Worm (Caenorhabditis elegans) whole organism, mixed stage, embryonic: ENCODE results near the gene Y43F8B.28.

Experiments
- bed-3 ChIP-seq: fragments of 200-800 bp; sonication (Bioruptor generic); optimal IDR thresholded peaks from 3 replicates; lab custom pipeline; 2018; ENCODE audit warnings: mild to moderate bottlenecking, missing genetic modification characterization, moderate library complexity, missing compliant biosample characterization
- blmp-1 ChIP-seq: fragments of 150-350 bp; optimal IDR thresholded peaks from 2 replicates; lab custom pipeline; 2014; ENCODE audit warnings: missing biosample characterization, missing genetic modification characterization
- ceh-39 ChIP-seq: fragments of 150-350 bp; optimal IDR thresholded peaks from 2 replicates; lab custom pipeline; 2014; ENCODE audit warnings: missing biosample characterization, missing genetic modification characterization
- ceh-43 ChIP-seq: fragments of 200-800 bp; sonication (Bioruptor generic); optimal IDR thresholded peaks from 2 replicates; lab custom pipeline; 2018; ENCODE audit warnings: mild to moderate bottlenecking, missing genetic modification characterization, moderate library complexity, missing compliant biosample characterization
- ceh-83 ChIP-seq: fragments of 200-800 bp; sonication (Bioruptor generic); optimal IDR thresholded peaks from 2 replicates; lab custom pipeline; 2018; ENCODE audit warnings: mild to moderate bottlenecking, missing genetic modification characterization, missing compliant biosample characterization
- ces-1 ChIP-seq: fragments of 150-350 bp; optimal IDR thresholded peaks from 2 replicates; lab custom pipeline; 2014; ENCODE audit warnings: missing biosample characterization, missing genetic modification reagents, missing genetic modification characterization
- cnd-1 ChIP-seq: fragments of 200-800 bp; sonication (Bioruptor generic); optimal IDR thresholded peaks from 2 replicates; lab custom pipeline; 2018; ENCODE audit warnings: mild to moderate bottlenecking, missing genetic modification characterization, missing compliant biosample characterization
- drap-1 ChIP-seq: fragments of 200-800 bp; sonication (Bioruptor generic); optimal IDR thresholded peaks from 3 replicates; lab custom pipeline; 2018; ENCODE audit warnings: mild to moderate bottlenecking, missing genetic modification characterization, missing compliant biosample characterization
- elt-1 ChIP-seq: sonication (generic microtip); optimal IDR thresholded peaks from 2 replicates; lab custom pipeline; 2017; ENCODE audit warnings: missing genetic modification characterization, mild to moderate bottlenecking, missing compliant biosample characterization, antibody characterized with exemption, moderate library complexity, borderline replicate concordance; ENCODE audit not compliant: insufficient read depth
- elt-3 ChIP-seq: fragments of 150-350 bp; optimal IDR thresholded peaks from 2 replicates; lab custom pipeline; 2014; ENCODE audit warnings: missing biosample characterization, missing genetic modification characterization
- flh-1 ChIP-seq: fragments of 200-800 bp; sonication (Bioruptor generic); optimal IDR thresholded peaks from 2 replicates; lab custom pipeline; 2018; ENCODE audit warnings: mild to moderate bottlenecking, missing genetic modification characterization, moderate library complexity, missing compliant biosample characterization
- ham-2 ChIP-seq: fragments of 200-800 bp; sonication (Bioruptor generic); optimal IDR thresholded peaks from 2 replicates; lab custom pipeline; 2018; ENCODE audit warnings: mild to moderate bottlenecking, missing genetic modification characterization, missing compliant biosample characterization
- hlh-1 ChIP-seq: fragments of 150-350 bp; optimal IDR thresholded peaks from 2 replicates; lab custom pipeline; 2014; ENCODE audit warnings: missing biosample characterization, missing genetic modification reagents, missing genetic modification characterization
- lin-13 ChIP-seq: fragments of 150-350 bp; optimal IDR thresholded peaks from 2 replicates; lab custom pipeline; 2014; ENCODE audit warnings: missing biosample characterization, missing genetic modification characterization
- lin-32 ChIP-seq: fragments of 200-800 bp; sonication (Bioruptor generic); optimal IDR thresholded peaks from 2 replicates; lab custom pipeline; 2018; ENCODE audit warnings: mild to moderate bottlenecking, missing genetic modification characterization, missing compliant biosample characterization
- lsy-2 ChIP-seq: fragments of 150-350 bp; optimal IDR thresholded peaks from 2 replicates; lab custom pipeline; 2014; ENCODE audit warnings: missing biosample characterization, missing genetic modification characterization
- mab-5 ChIP-seq: fragments of 150-350 bp; optimal IDR thresholded peaks from 2 replicates; lab custom pipeline; 2014; ENCODE audit warnings: missing biosample characterization, missing genetic modification characterization
- mep-1 ChIP-seq: fragments of 150-350 bp; optimal IDR thresholded peaks from 2 replicates; lab custom pipeline; 2017; ENCODE audit warnings: missing biosample characterization, missing genetic modification reagents, missing genetic modification characterization, inconsistent platforms
- mls-2 ChIP-seq: sonication (generic microtip); optimal IDR thresholded peaks from 2 replicates; lab custom pipeline; 2016; ENCODE audit warnings: mild to moderate bottlenecking, missing genetic modification characterization, moderate library complexity, missing compliant biosample characterization
- nhr-12 ChIP-seq: fragments of 150-350 bp; optimal IDR thresholded peaks from 2 replicates; lab custom pipeline; 2014; ENCODE audit warnings: missing biosample characterization, missing genetic modification characterization
- nhr-2 ChIP-seq: fragments of 150-350 bp; optimal IDR thresholded peaks from 2 replicates; lab custom pipeline; 2014; ENCODE audit warnings: missing biosample characterization, missing genetic modification characterization
- nhr-237 ChIP-seq: fragments of 150-350 bp; optimal IDR thresholded peaks from 2 replicates; lab custom pipeline; 2014; ENCODE audit warnings: missing biosample characterization, missing genetic modification characterization
- nhr-28 ChIP-seq: fragments of 150-350 bp; optimal IDR thresholded peaks from 2 replicates; lab custom pipeline; 2014; ENCODE audit warnings: missing biosample characterization, missing genetic modification characterization
- pha-4 ChIP-seq: fragments of 150-350 bp; optimal IDR thresholded peaks from 2 replicates; lab custom pipeline; 2018; ENCODE audit warnings: missing biosample characterization, missing genetic modification reagents, missing genetic modification characterization
- sem-2 ChIP-seq: fragments of 200-800 bp; sonication (Bioruptor generic); optimal IDR thresholded peaks from 2 replicates; lab custom pipeline; 2018; ENCODE audit warnings: mild to moderate bottlenecking, missing genetic modification characterization, missing compliant biosample characterization
- snpc-4 ChIP-seq: fragments of 150-350 bp; optimal IDR thresholded peaks from 2 replicates; lab custom pipeline; 2014; ENCODE audit warnings: missing biosample characterization, missing genetic modification characterization
- sptf-1 ChIP-seq: sonication (generic microtip); optimal IDR thresholded peaks from 2 replicates; lab custom pipeline; 2017; ENCODE audit warnings: mild to moderate bottlenecking, missing genetic modification characterization, moderate library complexity, missing compliant biosample characterization
- tbx-8 ChIP-seq: fragments of 200-800 bp; sonication (Bioruptor generic); optimal IDR thresholded peaks from 2 replicates; lab custom pipeline; 2018; ENCODE audit warnings: mild to moderate bottlenecking, missing genetic modification characterization, moderate library complexity, missing compliant biosample characterization
- unc-120 ChIP-seq: sonication (generic microtip); optimal IDR thresholded peaks from 2 replicates; lab custom pipeline; 2017; ENCODE audit warnings: missing genetic modification characterization, missing compliant biosample characterization; ENCODE audit not compliant: poor library complexity, severe bottlenecking
- unc-39 ChIP-seq: fragments of 150-350 bp; optimal IDR thresholded peaks from 2 replicates; lab custom pipeline; 2014; ENCODE audit warnings: missing biosample characterization, missing genetic modification characterization
- unc-62 ChIP-seq: fragments of 150-350 bp; optimal IDR thresholded peaks from 2 replicates; lab custom pipeline; 2014; ENCODE audit warnings: missing biosample characterization, missing genetic modification reagents, missing genetic modification characterization
- zip-8 ChIP-seq: fragments of 150-350 bp; optimal IDR thresholded peaks from 2 replicates; lab custom pipeline; 2014; ENCODE audit warnings: missing biosample characterization, missing genetic modification characterization

Gene Y43F8B.28

ce11 chrV:19524569-19524968, 39.5 kb downstream of the Y43F8B.28 start:
- TF ChIP-seq nhr-28 (tag; lab: Kevin White, UChicago) = no peak
- peak; percentile 17 for TF ChIP-seq ces-1 (GFP tag; lab: Kevin White, UChicago)

ce11 chrV:19526197-19526596, 41.1 kb downstream of the Y43F8B.28 start:
- TF ChIP-seq cnd-1 (tag; lab: Kevin White, UChicago) = no peak
- TF ChIP-seq elt-1 (tag; lab: Kevin White, UChicago) = no peak
- TF ChIP-seq mep-1 (tag; lab: Kevin White, UChicago) = no peak
- no peak for TF ChIP-seq pha-4
- TF ChIP-seq nhr-2 (tag; lab: Kevin White, UChicago) = no peak
- no peak for TF ChIP-seq nhr-28 (tag; lab: Kevin White, UChicago)
- no peak for TF ChIP-seq sem-2 (GFP tag; lab: Kevin White, UChicago)
- no peak for TF ChIP-seq snpc-4 (tag; lab: Kevin White, UChicago)
- no peak for TF ChIP-seq sptf-1 (tag; lab: Kevin White, UChicago)
- no peak for TF ChIP-seq flh-1

- TF ChIP-seq unc-120 = no peak
- no peak for TF ChIP-seq mab-5 (tag; lab: Kevin White, UChicago)
- TF ChIP-seq lin-32 (GFP tag; lab: Kevin White, UChicago) = no peak
- no peak for TF ChIP-seq ceh-43
- no peak for TF ChIP-seq zip-8 (tag; lab: Kevin White, UChicago)
- TF ChIP-seq mep-1 (tag; lab: Kevin White, UChicago) = no peak
- no peak for TF ChIP-seq ceh-83 (GFP tag; lab: Kevin White, UChicago)
- no peak for TF ChIP-seq lin-13
- TF ChIP-seq flh-1 = no peak
- no peak for TF ChIP-seq sem-2 (GFP tag; lab: Kevin White, UChicago)
- TF ChIP-seq hlh-1 (tag; lab: Kevin White, UChicago) = no peak
- TF ChIP-seq mls-2 (tag; lab: Kevin White, UChicago) = no peak
- TF ChIP-seq sptf-1 (tag; lab: Kevin White, UChicago) = no peak
- TF ChIP-seq nhr-12 (tag; lab: Kevin White, UChicago) = no peak
- TF ChIP-seq elt-1 (tag; lab: Kevin White, UChicago) = no peak
- no peak for TF ChIP-seq blmp-1 (tag; lab: Kevin White, UChicago)
- TF ChIP-seq bed-3 (GFP tag; lab: Kevin White, UChicago) = no peak
These were observed 42.4 kb downstream of the Y43F8B.28 start for ce11 chrV:19527565-19527964.

ce11 chrV:19528535-19528934, 43.4 kb downstream of the Y43F8B.28 start:
- peak; percentile 17 for TF ChIP-seq ham-2 (GFP tag; lab: Kevin White, UChicago)

ce11 chrV:19529168-19529567, 44.0 kb downstream of the Y43F8B.28 start:
- TF ChIP-seq lin-32 (GFP tag; lab: Kevin White, UChicago) (no peak), ham-2 (GFP tag; lab: Kevin White, UChicago) (no peak), unc-62 (GFP tag; lab: Kevin White, UChicago) (peak; percentile 98), elt-3 (tag; lab: Kevin White, UChicago) (peak; percentile 87), pha-4 (peak; percentile 21), ceh-39 (tag; lab: Kevin White, UChicago) (peak; percentile 77), mls-2 (tag; lab: Kevin White, UChicago) (peak; percentile 61), mep-1 (tag; lab: Kevin White, UChicago) (peak; percentile 35), lsy-2 (peak; percentile 56), elt-1 (tag; lab: Kevin White, UChicago) (no peak), drap-1 (GFP tag; lab: Kevin White, UChicago) (peak; percentile 29), nhr-237 (tag; lab: Kevin White, UChicago) (peak; percentile 80), sptf-1 (tag; lab: Kevin White, UChicago) (no peak), tbx-8 (GFP tag; lab: Kevin White, UChicago) (peak; percentile 33), nhr-2 (tag; lab: Kevin White, UChicago) (peak; percentile 85), nhr-12 (tag; lab: Kevin White, UChicago) (peak; percentile 27), ces-1 (GFP tag; lab: Kevin White, UChicago) (peak; percentile 58), unc-39 (tag; lab: Kevin White, UChicago) (peak; percentile 99)
